Worm (Caenorhabditis elegans): ENCODE measurements around the gene hlh-32.
A peak's percentile ranks its signal among the peaks of the same experiment; 100 is the strongest.

The hlh-32 gene

ce11 chrIV:16147055-16147454, 14.8 kb downstream of the hlh-32 start, which contains the start of gene Y105C5B.25:
Gene Y105C5B.25 (minus strand): TSS chrIV:16147155.
- no peak for TF ChIP-seq nhr-76 (tag; optimal IDR thresholded peaks at IDR 0.05)

- TF ChIP-seq zip-8 (tag; optimal IDR thresholded peaks at IDR 0.05), result peak; percentile 57
These were observed 35.1 kb downstream of the hlh-32 start for ce11 chrIV:16167331-16167730.

- TF ChIP-seq unc-62 (GFP tag; optimal IDR thresholded peaks at IDR 0.05) (no peak), zip-8 (tag; optimal IDR thresholded peaks at IDR 0.05) (peak; percentile 80)
These were observed 35.7 kb downstream of the hlh-32 start for ce11 chrIV:16167941-16168340.

- TF ChIP-seq sptf-1 (tag; optimal IDR thresholded peaks at IDR 0.05), result no peak
- no peak for TF ChIP-seq nhr-12 (tag; optimal IDR thresholded peaks at IDR 0.05)
- no peak for TF ChIP-seq snpc-4 (tag; optimal IDR thresholded peaks at IDR 0.05)
- TF ChIP-seq lin-13 (tag; optimal IDR thresholded peaks at IDR 0.05), result no peak
- TF ChIP-seq nhr-2 (tag; optimal IDR thresholded peaks at IDR 0.05), result no peak
- no peak for TF ChIP-seq mls-2 (tag; optimal IDR thresholded peaks at IDR 0.05)
- no peak for TF ChIP-seq mab-5 (tag; optimal IDR thresholded peaks at IDR 0.05)
- TF ChIP-seq blmp-1 (tag; optimal IDR thresholded peaks at IDR 0.05), result no peak
- no peak for TF ChIP-seq nhr-76 (tag; optimal IDR thresholded peaks at IDR 0.05)
- no peak for TF ChIP-seq drap-1 (GFP tag; optimal IDR thresholded peaks at IDR 0.05)
- TF ChIP-seq mep-1 (tag; optimal IDR thresholded peaks at IDR 0.05), result no peak
These were observed 36.6 kb downstream of the hlh-32 start for ce11 chrIV:16168702-16169440.

ce11 chrIV:16169443-16170105, 37.3 kb downstream of the hlh-32 start:
- TF ChIP-seq ham-2 (GFP tag; optimal IDR thresholded peaks at IDR 0.05) (no peak), sem-2 (GFP tag; optimal IDR thresholded peaks at IDR 0.05) (no peak), lin-13 (tag; optimal IDR thresholded peaks at IDR 0.05) (no peak), mls-2 (tag; optimal IDR thresholded peaks at IDR 0.05) (no peak), unc-120 (tag; optimal IDR thresholded peaks at IDR 0.05; ENCODE audit: poor library complexity, severe bottlenecking) (peak; percentile 85), nhr-2 (tag; optimal IDR thresholded peaks at IDR 0.05) (no peak), ceh-43 (GFP tag; optimal IDR thresholded peaks at IDR 0.05) (no peak), elt-3 (tag; optimal IDR thresholded peaks at IDR 0.05) (no peak), nhr-12 (tag; optimal IDR thresholded peaks at IDR 0.05) (no peak), unc-62 (GFP tag; optimal IDR thresholded peaks at IDR 0.05) (peak; percentile 13), ces-1 (GFP tag; optimal IDR thresholded peaks at IDR 0.05) (no peak), sptf-1 (tag; optimal IDR thresholded peaks at IDR 0.05) (no peak), elt-1 (tag; optimal IDR thresholded peaks at IDR 0.05; ENCODE audit: borderline replicate concordance, insufficient read depth) (peak; percentile 57), M03D4.4 (tag; optimal IDR thresholded peaks at IDR 0.05) (no peak), tbx-8 (GFP tag; optimal IDR thresholded peaks at IDR 0.05) (no peak), hlh-1 (tag; optimal IDR thresholded peaks at IDR 0.05) (peak; percentile 81), nhr-28 (tag; optimal IDR thresholded peaks at IDR 0.05) (no peak)

- TF ChIP-seq elt-3 (tag; optimal IDR thresholded peaks at IDR 0.05) (peak; percentile 30), elt-1 (tag; optimal IDR thresholded peaks at IDR 0.05; ENCODE audit: borderline replicate concordance, insufficient read depth) (peak; percentile 75), nhr-28 (tag; optimal IDR thresholded peaks at IDR 0.05) (no peak), M03D4.4 (tag; optimal IDR thresholded peaks at IDR 0.05) (peak; percentile 5), ham-2 (GFP tag; optimal IDR thresholded peaks at IDR 0.05) (peak; percentile 58), sptf-1 (tag; optimal IDR thresholded peaks at IDR 0.05) (no peak), unc-62 (GFP tag; optimal IDR thresholded peaks at IDR 0.05) (peak; percentile 52), unc-39 (tag; optimal IDR thresholded peaks at IDR 0.05) (no peak)
These were observed 38.4 kb downstream of the hlh-32 start, which contains the start of gene gln-3 for ce11 chrIV:16170606-16171033. Gene gln-3 (minus strand): TSS chrIV:16170678.

- TF ChIP-seq hlh-1 (tag; optimal IDR thresholded peaks at IDR 0.05) (peak; percentile 64), elt-1 (tag; optimal IDR thresholded peaks at IDR 0.05; ENCODE audit: borderline replicate concordance, insufficient read depth) (no peak)
These were observed 39.1 kb downstream of the hlh-32 start for ce11 chrIV:16171326-16171725.
